Fruit fly (Drosophila melanogaster): ENCODE results near the gene Pgk.

Gene Pgk

DNA sequence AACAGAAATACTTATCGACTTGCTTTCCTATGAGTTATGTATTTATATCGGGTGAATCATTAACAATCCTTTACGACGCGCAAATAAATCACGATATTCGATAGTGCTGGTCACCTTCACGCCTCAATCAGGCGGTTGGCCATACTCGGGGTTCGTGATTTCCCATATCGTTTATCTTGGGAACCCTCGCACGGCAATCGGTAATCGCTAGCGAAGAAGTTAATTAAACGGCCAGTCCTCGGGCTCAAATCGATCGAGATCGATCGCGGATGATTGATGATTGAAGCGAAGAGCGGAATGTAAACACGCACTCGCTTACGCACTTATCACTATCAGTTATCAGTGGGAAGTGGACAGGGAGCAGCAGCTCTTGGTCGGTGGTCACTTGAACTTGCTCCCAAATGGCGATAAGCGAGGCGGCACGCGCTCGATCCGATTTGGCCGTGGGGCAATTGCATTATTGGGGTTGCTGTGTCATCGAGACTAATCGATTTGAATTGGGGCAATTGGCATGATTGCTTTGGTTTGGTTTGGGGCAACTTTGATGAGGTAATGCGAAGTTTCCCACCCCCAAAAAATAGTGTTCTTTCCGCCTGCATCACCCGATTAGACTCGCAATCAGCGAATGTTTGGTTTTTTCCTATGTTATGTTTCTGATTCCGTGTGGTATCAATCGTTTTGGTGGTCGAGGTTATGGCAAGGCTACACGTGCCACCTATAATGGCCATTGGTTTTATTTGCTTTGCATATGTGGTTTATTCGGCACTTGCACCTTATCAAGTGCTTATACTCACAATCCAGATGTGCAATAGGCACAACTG is 48.3 kb upstream of the Pgk start (continued):
- peak; percentile 29 for TF ChIP-seq CG10543 (GFP tag; optimal IDR thresholded peaks at IDR 0.05)
- no peak for TF ChIP-seq HLH4C (GFP tag; IDR thresholded peaks at IDR 0.05; ENCODE audit: partially characterized antibody)
- peak; percentile 34 for TF ChIP-seq Vsx1 (GFP tag; optimal IDR thresholded peaks at IDR 0.05)
- TF ChIP-seq Ssrp (tag; optimal IDR thresholded peaks at IDR 0.05), result no peak

DNA sequence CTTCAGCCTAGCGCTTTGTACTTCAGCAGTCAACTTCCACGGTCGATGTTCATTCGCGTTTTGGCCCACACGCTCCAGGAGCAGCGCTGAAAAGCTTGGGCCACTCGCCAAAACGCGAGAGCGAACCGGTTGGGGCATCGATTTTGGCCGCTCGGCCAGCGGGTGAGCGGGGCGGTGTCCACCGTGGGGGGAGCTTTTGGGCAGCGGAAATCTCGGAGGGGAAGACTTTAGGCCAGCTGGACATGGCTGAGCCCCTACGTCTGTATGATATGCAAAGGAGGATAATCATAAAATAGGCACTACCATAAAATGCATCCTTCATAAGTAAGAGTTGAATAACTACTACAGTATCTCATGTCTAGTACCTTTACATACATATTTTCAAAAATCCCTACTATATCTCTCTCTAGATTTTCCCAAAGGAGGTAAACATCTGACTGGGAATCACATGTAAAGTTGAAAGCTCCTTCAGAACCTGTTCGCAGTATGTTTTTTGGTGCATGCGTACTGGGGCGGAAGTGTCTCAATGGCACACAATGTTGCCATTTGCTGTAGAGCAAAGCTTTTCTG is 47.1 kb upstream of the Pgk start, which contains the start of gene Syt1:
Gene Syt1, minus strand, starts transcription at position 71 of the 570 bp plus-strand sequence.
- no peak for TF ChIP-seq CG14050 (GFP tag; IDR thresholded peaks at IDR 0.05)
- peak; percentile 7 for TF ChIP-seq Hmr (GFP tag; optimal IDR thresholded peaks at IDR 0.05)
- TF ChIP-seq Bteb2 (GFP tag; optimal IDR thresholded peaks at IDR 0.05), result no peak
- no peak for TF ChIP-seq CG3995 (GFP tag; optimal IDR thresholded peaks at IDR 0.05)
- TF ChIP-seq fd64A (GFP tag; optimal IDR thresholded peaks at IDR 0.05), result no peak
- no peak for TF ChIP-seq zfh2 (GFP tag; optimal IDR thresholded peaks at IDR 0.05)
- no peak for TF ChIP-seq Pdp1 (GFP tag; optimal IDR thresholded peaks at IDR 0.05)
- TF ChIP-seq vnd (GFP tag; IDR thresholded peaks at IDR 0.05; ENCODE audit: partially characterized antibody), result no peak
- peak; percentile 99 for TF ChIP-seq onecut (GFP tag; IDR thresholded peaks at IDR 0.05)
- no peak for TF ChIP-seq CG15073 (GFP tag; optimal IDR thresholded peaks at IDR 0.05)
- TF ChIP-seq crol (GFP tag; IDR thresholded peaks at IDR 0.05), result peak; percentile 86
- no peak for TF ChIP-seq Chrac-16 (GFP tag; optimal IDR thresholded peaks at IDR 0.05)
- no peak for TF ChIP-seq CHES-1-like (GFP tag; optimal IDR thresholded peaks at IDR 0.05)
- no peak for TF ChIP-seq Rx (GFP tag; IDR thresholded peaks at IDR 0.05)
- TF ChIP-seq tio (GFP tag; optimal IDR thresholded peaks at IDR 0.05), result no peak
- no peak for TF ChIP-seq btn (GFP tag; optimal IDR thresholded peaks at IDR 0.05)
- no peak for TF ChIP-seq CG14710 (tag; optimal IDR thresholded peaks at IDR 0.05)
- no peak for TF ChIP-seq oc (tag; optimal IDR thresholded peaks at IDR 0.05)
- TF ChIP-seq Trl (optimal IDR thresholded peaks at IDR 0.05), result no peak
- no peak for TF ChIP-seq Trl (GFP tag; optimal IDR thresholded peaks at IDR 0.05)
- TF ChIP-seq Side (GFP tag; optimal IDR thresholded peaks at IDR 0.05), result no peak
- no peak for TF ChIP-seq disco-r (GFP tag; optimal IDR thresholded peaks at IDR 0.05)
- no peak for TF ChIP-seq CG7271 (tag; optimal IDR thresholded peaks at IDR 0.05)
- TF ChIP-seq Dref (GFP tag; IDR thresholded peaks at IDR 0.05), result no peak
- TF ChIP-seq lbe (GFP tag; optimal IDR thresholded peaks at IDR 0.05), result no peak
- no peak for TF ChIP-seq HLH4C (GFP tag; IDR thresholded peaks at IDR 0.05; ENCODE audit: partially characterized antibody)
- no peak for TF ChIP-seq Kr (GFP tag; optimal IDR thresholded peaks at IDR 0.05)
- no peak for TF ChIP-seq z (GFP tag; IDR thresholded peaks at IDR 0.05)
- TF ChIP-seq corto (GFP tag; optimal IDR thresholded peaks at IDR 0.05), result no peak
- no peak for TF ChIP-seq sim (GFP tag; IDR thresholded peaks at IDR 0.05)
- no peak for TF ChIP-seq Bgb (GFP tag; IDR thresholded peaks at IDR 0.05; ENCODE audit: partially characterized antibody)
- no peak for TF ChIP-seq tll (GFP tag; optimal IDR thresholded peaks at IDR 0.05)
- TF ChIP-seq CG1602 (GFP tag; optimal IDR thresholded peaks at IDR 0.05), result no peak
- no peak for TF ChIP-seq CG1233 (GFP tag; optimal IDR thresholded peaks at IDR 0.05)
- no peak for TF ChIP-seq CG6765 (GFP tag; optimal IDR thresholded peaks at IDR 0.05)
- no peak for TF ChIP-seq CG4282 (GFP tag; optimal IDR thresholded peaks at IDR 0.05)
- no peak for TF ChIP-seq lov (optimal IDR thresholded peaks at IDR 0.05)
- TF ChIP-seq lov (GFP tag; IDR thresholded peaks at IDR 0.05), result no peak
- TF ChIP-seq maf-S (GFP tag; optimal IDR thresholded peaks at IDR 0.05), result no peak
- TF ChIP-seq ind (GFP tag; optimal IDR thresholded peaks at IDR 0.05), result no peak
- no peak for TF ChIP-seq CG10267 (tag; optimal IDR thresholded peaks at IDR 0.05)
- TF ChIP-seq CG1603 (tag; optimal IDR thresholded peaks at IDR 0.05), result no peak
- TF ChIP-seq org-1 (GFP tag; optimal IDR thresholded peaks at IDR 0.05), result no peak
- TF ChIP-seq CG8290 (GFP tag; optimal IDR thresholded peaks at IDR 0.05), result no peak
- peak in 1 of 2 experiments; percentile 0 for TF ChIP-seq CG8290 (tag; optimal IDR thresholded peaks at IDR 0.05)
